Worm (Caenorhabditis elegans) whole organism, late embryonic: Measurements from ENCODE around the gene F19B6.3.

Experiments
- F13H6.1 ChIP-seq: sonication (generic microtip); optimal IDR thresholded peaks from 2 replicates; lab custom pipeline; 2016; ENCODE audit warnings: missing genetic modification characterization, missing compliant biosample characterization
- K02D7.2 ChIP-seq: sonication (generic microtip); optimal IDR thresholded peaks from 2 replicates; lab custom pipeline; 2017; ENCODE audit warnings: mild to moderate bottlenecking, missing genetic modification characterization, missing compliant biosample characterization
- Y22D7AL.16 ChIP-seq: sonication (generic microtip); optimal IDR thresholded peaks from 2 replicates; lab custom pipeline; 2016; ENCODE audit warnings: missing genetic modification characterization, missing compliant biosample characterization
- ahr-1 ChIP-seq: sonication (generic microtip); optimal IDR thresholded peaks from 2 replicates; lab custom pipeline; 2016; ENCODE audit warnings: missing genetic modification characterization, missing compliant biosample characterization
- ama-1 ChIP-seq: fragments of 150-350 bp; optimal IDR thresholded peaks from 2 replicates; lab custom pipeline; 2014
- ceh-14 ChIP-seq: sonication (generic microtip); optimal IDR thresholded peaks from 2 replicates; lab custom pipeline; 2016; ENCODE audit warnings: missing genotype, missing genetic modification characterization, missing compliant biosample characterization
- ceh-18 ChIP-seq: sonication (generic microtip); optimal IDR thresholded peaks from 2 replicates; lab custom pipeline; 2016; ENCODE audit warnings: missing genetic modification characterization, missing compliant biosample characterization
- ceh-22 ChIP-seq: sonication (generic microtip); optimal IDR thresholded peaks from 2 replicates; lab custom pipeline; 2017; ENCODE audit warnings: missing biosample characterization, missing genetic modification characterization
- ceh-24 ChIP-seq: sonication (generic microtip); optimal IDR thresholded peaks from 2 replicates; lab custom pipeline; 2016; ENCODE audit warnings: mild to moderate bottlenecking, missing genetic modification characterization, missing compliant biosample characterization
- ceh-31 ChIP-seq: sonication (generic microtip); optimal IDR thresholded peaks from 2 replicates; lab custom pipeline; 2016; ENCODE audit warnings: missing genetic modification characterization, missing compliant biosample characterization
- ceh-34 ChIP-seq: sonication (generic microtip); optimal IDR thresholded peaks from 2 replicates; lab custom pipeline; 2016; ENCODE audit warnings: mild to moderate bottlenecking, missing genetic modification characterization, missing compliant biosample characterization
- ceh-45 ChIP-seq: fragments of 200-800 bp; sonication (Bioruptor generic); IDR thresholded peaks from 2 replicates; pipeline ENCODE4 v1.3.6; 2022; ENCODE audit warnings: missing genetic modification reagents, missing genetic modification characterization, missing compliant biosample characterization
- ceh-6 ChIP-seq: fragments of 200-800 bp; sonication (Bioruptor generic); optimal IDR thresholded peaks from 2 replicates; lab custom pipeline; 2018; ENCODE audit warnings: mild to moderate bottlenecking, missing genetic modification characterization, missing compliant biosample characterization
- dve-1 ChIP-seq: sonication (generic microtip); optimal IDR thresholded peaks from 2 replicates; lab custom pipeline; 2017; ENCODE audit warnings: antibody characterized with exemption, mild to moderate bottlenecking, missing genetic modification characterization, missing compliant biosample characterization
- elt-2 ChIP-seq: sonication (generic microtip); optimal IDR thresholded peaks from 2 replicates; lab custom pipeline; 2016; ENCODE audit warnings: missing genetic modification reagents, missing genetic modification characterization, missing compliant biosample characterization
- ets-4 ChIP-seq: sonication (generic microtip); optimal IDR thresholded peaks from 2 replicates; lab custom pipeline; 2016; ENCODE audit warnings: missing genetic modification characterization, missing compliant biosample characterization
- eyg-1 ChIP-seq: sonication (generic microtip); optimal IDR thresholded peaks from 2 replicates; lab custom pipeline; 2016; ENCODE audit warnings: missing genotype, missing genetic modification characterization, missing compliant biosample characterization
- fax-1 ChIP-seq: sonication (generic microtip); optimal IDR thresholded peaks from 2 replicates; lab custom pipeline; 2016; ENCODE audit warnings: missing genotype, missing genetic modification characterization, missing compliant biosample characterization
- gmeb-2 ChIP-seq: sonication (generic microtip); optimal IDR thresholded peaks from 2 replicates; lab custom pipeline; 2016; ENCODE audit warnings: missing genetic modification characterization, inconsistent platforms, missing compliant biosample characterization
- hlh-15 ChIP-seq: sonication (generic microtip); optimal IDR thresholded peaks from 2 replicates; lab custom pipeline; 2016; ENCODE audit warnings: missing genetic modification characterization, missing compliant biosample characterization
- hlh-30 ChIP-seq: sonication (generic microtip); optimal IDR thresholded peaks from 2 replicates; lab custom pipeline; 2017; ENCODE audit warnings: antibody characterized with exemption, missing genetic modification characterization, missing compliant biosample characterization; ENCODE audit not compliant: insufficient read depth
- hlh-8 ChIP-seq: sonication (generic microtip); optimal IDR thresholded peaks from 2 replicates; lab custom pipeline; 2016; ENCODE audit warnings: missing genotype, missing genetic modification characterization, missing compliant biosample characterization
- madf-2 ChIP-seq: sonication (generic microtip); optimal IDR thresholded peaks from 2 replicates; lab custom pipeline; 2017; ENCODE audit warnings: missing genetic modification characterization, missing compliant biosample characterization
- nfya-1 ChIP-seq: sonication (generic microtip); optimal IDR thresholded peaks from 2 replicates; lab custom pipeline; 2017; ENCODE audit warnings: missing genetic modification characterization, mild to moderate bottlenecking, missing compliant biosample characterization, antibody characterized with exemption, moderate library complexity
- nhr-11 ChIP-seq: fragments of 150-350 bp; optimal IDR thresholded peaks from 2 replicates; lab custom pipeline; 2014; ENCODE audit warnings: missing biosample characterization, missing genetic modification characterization
- nhr-232 ChIP-seq: sonication (generic microtip); optimal IDR thresholded peaks from 2 replicates; lab custom pipeline; 2016; ENCODE audit warnings: missing genetic modification characterization, missing compliant biosample characterization
- odd-2 ChIP-seq: sonication (generic microtip); optimal IDR thresholded peaks from 2 replicates; lab custom pipeline; 2017; ENCODE audit warnings: antibody characterized with exemption, mild to moderate bottlenecking, missing genetic modification characterization, missing compliant biosample characterization
- pat-9 ChIP-seq: fragments of 200-800 bp; sonication (Bioruptor generic); optimal IDR thresholded peaks from 2 replicates; lab custom pipeline; 2018; ENCODE audit warnings: mild to moderate bottlenecking, missing genetic modification characterization, moderate library complexity, missing compliant biosample characterization
- pax-1 ChIP-seq: fragments of 150-350 bp; optimal IDR thresholded peaks from 2 replicates; lab custom pipeline; 2014; ENCODE audit warnings: missing biosample characterization, missing genetic modification characterization
- pha-4 ChIP-seq: fragments of 150-350 bp; optimal IDR thresholded peaks from 2 replicates; lab custom pipeline; 2018; ENCODE audit warnings: missing biosample characterization, missing genetic modification reagents, missing genetic modification characterization
- pqm-1 ChIP-seq: sonication (generic microtip); optimal IDR thresholded peaks from 2 replicates; lab custom pipeline; 2016; ENCODE audit warnings: missing genetic modification characterization, missing compliant biosample characterization
- ref-2 ChIP-seq: sonication (generic microtip); optimal IDR thresholded peaks from 2 replicates; lab custom pipeline; 2016; ENCODE audit warnings: missing genetic modification characterization, missing compliant biosample characterization
- rnt-1 ChIP-seq: sonication (generic microtip); optimal IDR thresholded peaks from 2 replicates; lab custom pipeline; 2016; ENCODE audit warnings: missing genetic modification characterization, missing compliant biosample characterization
- sdc-2 ChIP-seq: sonication (generic microtip); optimal IDR thresholded peaks from 2 replicates; lab custom pipeline; 2016; ENCODE audit warnings: missing genotype, missing genetic modification characterization, missing compliant biosample characterization
- sox-4 ChIP-seq: sonication (generic microtip); optimal IDR thresholded peaks from 2 replicates; lab custom pipeline; 2017; ENCODE audit warnings: mild to moderate bottlenecking, missing genetic modification characterization, inconsistent platforms, missing compliant biosample characterization
- syd-9 ChIP-seq: sonication (generic microtip); optimal IDR thresholded peaks from 2 replicates; lab custom pipeline; 2016; ENCODE audit warnings: mild to moderate bottlenecking, missing genetic modification characterization, moderate library complexity, missing compliant biosample characterization
- tbx-7 ChIP-seq: sonication (generic microtip); optimal IDR thresholded peaks from 2 replicates; lab custom pipeline; 2016; ENCODE audit warnings: missing genotype, missing genetic modification characterization, missing compliant biosample characterization
- ttx-3 ChIP-seq: sonication (generic microtip); optimal IDR thresholded peaks from 2 replicates; lab custom pipeline; 2016; ENCODE audit warnings: missing genetic modification reagents, missing genetic modification characterization, missing compliant biosample characterization
- unc-3 ChIP-seq, 2 experiments: fragments of 200-800 bp in 1 of 2; sonication (Bioruptor generic) in 1 of 2; sonication (generic microtip) in 1 of 2; conservative IDR thresholded peaks in 1 of 2; optimal IDR thresholded peaks in 1 of 2; 2 replicates each; pipeline versions ENCODE4 v1.3.6 to Lab custom; 2016 to 2022; ENCODE audit warnings: missing compliant biosample characterization in 2 of 2, missing genetic modification characterization in 2 of 2, missing genetic modification reagents in 1 of 2
- unc-42 ChIP-seq: sonication (generic microtip); optimal IDR thresholded peaks from 2 replicates; lab custom pipeline; 2016; ENCODE audit warnings: missing genotype, missing genetic modification characterization, missing compliant biosample characterization
- unc-55 ChIP-seq: sonication (generic microtip); optimal IDR thresholded peaks from 2 replicates; lab custom pipeline; 2017; ENCODE audit warnings: missing biosample characterization, missing genetic modification reagents, missing genetic modification characterization
- unc-86 ChIP-seq: sonication (generic microtip); optimal IDR thresholded peaks from 2 replicates; lab custom pipeline; 2016; ENCODE audit warnings: missing genetic modification characterization, missing compliant biosample characterization
- ztf-16 ChIP-seq: sonication (generic microtip); optimal IDR thresholded peaks from 2 replicates; lab custom pipeline; 2017; ENCODE audit warnings: missing genetic modification characterization, missing compliant biosample characterization

F19B6.3 gene

ce11 chrIV:12301161-12301560 is 25.9 kb upstream of the F19B6.3 start, which contains the start of gene oac-59:
Gene oac-59, minus strand, starts transcription at chrIV:12301261.
- TF ChIP-seq F13H6.1 (tag; lab: Kevin White, UChicago) (no peak), ceh-22 (tag; lab: Kevin White, UChicago) (no peak), ref-2 (no peak), eyg-1 (no peak), nhr-11 (tag; lab: Kevin White, UChicago) (no peak), sdc-2 (tag; lab: Kevin White, UChicago) (no peak), pha-4 (tag; lab: Kevin White, UChicago) (no peak)
- TF ChIP-seq, all 69 proteins: peak for 0

- no peak for TF ChIP-seq ceh-31 (tag; lab: Kevin White, UChicago)
- TF ChIP-seq unc-3 (GFP tag; conservative IDR thresholded peaks at IDR 0.05; lab: Robert Waterston, UW): no peak
- no peak for TF ChIP-seq unc-3 (tag; optimal IDR thresholded peaks at IDR 0.05; lab: Kevin White, UChicago)
- no peak for TF ChIP-seq odd-2 (tag; lab: Kevin White, UChicago)
- TF ChIP-seq eyg-1: no peak
- TF ChIP-seq fax-1 (tag; lab: Kevin White, UChicago): no peak
- no peak for TF ChIP-seq hlh-30 (tag; lab: Kevin White, UChicago)
- no peak for TF ChIP-seq sox-4 (tag; lab: Kevin White, UChicago)
- TF ChIP-seq pha-4 (tag; lab: Kevin White, UChicago): no peak
- TF ChIP-seq ceh-45 (GFP tag; lab: Robert Waterston, UW): no peak
- no peak for TF ChIP-seq nfya-1 (tag; lab: Kevin White, UChicago)
- no peak for TF ChIP-seq nhr-11 (tag; lab: Kevin White, UChicago)
- no peak for TF ChIP-seq ets-4 (tag; lab: Kevin White, UChicago)
- TF ChIP-seq pat-9: no peak
- TF ChIP-seq ceh-34: no peak
Measured at ce11 chrIV:12302885-12303284, 24.1 kb upstream of the F19B6.3 start.

- TF ChIP-seq ztf-16 (no peak), ceh-18 (tag; lab: Kevin White, UChicago) (no peak), pqm-1 (tag; lab: Kevin White, UChicago) (no peak), K02D7.2 (no peak), pax-1 (tag; lab: Kevin White, UChicago) (no peak), nhr-232 (tag; lab: Kevin White, UChicago) (no peak), sox-4 (tag; lab: Kevin White, UChicago) (no peak), pha-4 (tag; lab: Kevin White, UChicago) (no peak), ttx-3 (tag; lab: Kevin White, UChicago) (no peak), F13H6.1 (tag; lab: Kevin White, UChicago) (no peak), ceh-6 (GFP tag; lab: Kevin White, UChicago) (no peak), unc-86 (no peak), hlh-8 (tag; lab: Kevin White, UChicago) (no peak), gmeb-2 (tag; lab: Kevin White, UChicago) (no peak), Y22D7AL.16 (tag; lab: Kevin White, UChicago) (no peak)
Measured at ce11 chrIV:12304750-12305149, 22.3 kb upstream of the F19B6.3 start.

ce11 chrIV:12305956-12306355 is 21.1 kb upstream of the F19B6.3 start:
- TF ChIP-seq elt-2 (tag; lab: Kevin White, UChicago) (peak; percentile 31), ceh-22 (tag; lab: Kevin White, UChicago) (no peak), rnt-1 (tag; lab: Kevin White, UChicago) (no peak), unc-55 (GFP tag; lab: Kevin White, UChicago) (no peak)

ce11 chrIV:12307720-12308119 is 19.3 kb upstream of the F19B6.3 start, which contains the start of gene oac-57:
Gene oac-57, minus strand, starts transcription at chrIV:12307820.
- TF ChIP-seq ahr-1 (tag; lab: Kevin White, UChicago) (no peak), unc-42 (tag; lab: Kevin White, UChicago) (no peak), tbx-7 (tag; lab: Kevin White, UChicago) (no peak), syd-9 (tag; lab: Kevin White, UChicago) (no peak), eyg-1 (no peak), ceh-14 (tag; lab: Kevin White, UChicago) (no peak), ceh-24 (tag; lab: Kevin White, UChicago) (no peak), unc-3 (GFP tag; conservative IDR thresholded peaks at IDR 0.05; lab: Robert Waterston, UW) (no peak), unc-3 (tag; optimal IDR thresholded peaks at IDR 0.05; lab: Kevin White, UChicago) (no peak), ttx-3 (tag; lab: Kevin White, UChicago) (no peak), ceh-45 (GFP tag; lab: Robert Waterston, UW) (no peak), madf-2 (tag; lab: Kevin White, UChicago) (no peak), unc-55 (GFP tag; lab: Kevin White, UChicago) (no peak), ceh-31 (tag; lab: Kevin White, UChicago) (no peak), elt-2 (tag; lab: Kevin White, UChicago) (no peak), hlh-15 (tag; lab: Kevin White, UChicago) (no peak), ama-1 (lab: Kevin White, UChicago) (no peak), dve-1 (tag; lab: Kevin White, UChicago) (no peak), sox-4 (tag; lab: Kevin White, UChicago) (no peak)
